Fruit fly (Drosophila melanogaster): ENCODE measurements around the gene gudu.

dm6 chr2L:7433337-7433956, 45.1 kb downstream of the gudu start, which contains the start of gene CG5958:
- TF ChIP-seq CG8478 (optimal IDR thresholded peaks at IDR 0.05): no peak
- TF ChIP-seq psq (optimal IDR thresholded peaks at IDR 0.05): no peak
- TF ChIP-seq EcR (GFP tag; optimal IDR thresholded peaks at IDR 0.05): no peak
- TF ChIP-seq pan (optimal IDR thresholded peaks at IDR 0.05): no peak
- TF ChIP-seq usp (GFP tag; optimal IDR thresholded peaks at IDR 0.05): no peak
- no peak for TF ChIP-seq Dll (optimal IDR thresholded peaks at IDR 0.05)
